Worm (Caenorhabditis elegans) whole organism, L2 larva: ENCODE measurements around the gene B0024.13.
"Not testable (repeated sequence)": the region's sequence is repeated elsewhere in the genome, so short reads cannot be mapped to it uniquely, and the experiment has no call there.

Source experiments
- C34F6.9 ChIP-seq: fragments of 150-350 bp; optimal IDR thresholded peaks from 2 replicates; lab custom pipeline; 2014; ENCODE audit warnings: missing biosample characterization, missing genetic modification characterization
- F13H6.1 ChIP-seq: sonication (generic microtip); optimal IDR thresholded peaks from 2 replicates; lab custom pipeline; 2016; ENCODE audit warnings: missing genetic modification characterization, missing compliant biosample characterization
- R02D3.7 ChIP-seq: fragments of 150-350 bp; optimal IDR thresholded peaks from 2 replicates; lab custom pipeline; 2014; ENCODE audit warnings: missing biosample characterization, missing genetic modification characterization
- Y55F3AM.14 ChIP-seq: fragments of 200-800 bp; sonication (Bioruptor generic); optimal IDR thresholded peaks from 2 replicates; lab custom pipeline; 2018; ENCODE audit warnings: mild to moderate bottlenecking, missing genetic modification characterization, missing compliant biosample characterization
- ZK546.5 ChIP-seq: sonication (generic microtip); optimal IDR thresholded peaks from 2 replicates; lab custom pipeline; 2017; ENCODE audit warnings: missing biosample characterization, missing genetic modification characterization
- alr-1 ChIP-seq: fragments of 150-350 bp; optimal IDR thresholded peaks from 2 replicates; lab custom pipeline; 2014; ENCODE audit warnings: missing biosample characterization, missing genetic modification characterization
- aly-2 ChIP-seq: fragments of 150-350 bp; optimal IDR thresholded peaks from 2 replicates; lab custom pipeline; 2014; ENCODE audit warnings: missing biosample characterization, missing genetic modification characterization
- blmp-1 ChIP-seq: sonication (generic microtip); optimal IDR thresholded peaks from 2 replicates; lab custom pipeline; 2017; ENCODE audit warnings: missing genetic modification characterization, mild to moderate bottlenecking, missing compliant biosample characterization, antibody characterized with exemption, moderate library complexity; ENCODE audit not compliant: insufficient read depth
- ceh-16 ChIP-seq: fragments of 150-350 bp; optimal IDR thresholded peaks from 2 replicates; lab custom pipeline; 2014; ENCODE audit warnings: missing biosample characterization, missing genetic modification characterization
- crh-2 ChIP-seq: sonication (generic microtip); optimal IDR thresholded peaks from 2 replicates; lab custom pipeline; 2017; ENCODE audit warnings: missing biosample characterization, missing genetic modification characterization
- dmd-4 ChIP-seq: sonication (generic microtip); optimal IDR thresholded peaks from 2 replicates; lab custom pipeline; 2017; ENCODE audit warnings: missing biosample characterization, missing genetic modification characterization
- egl-27 ChIP-seq: sonication (generic microtip); optimal IDR thresholded peaks from 3 replicates; lab custom pipeline; 2017; ENCODE audit warnings: missing biosample characterization, missing genetic modification reagents, missing genetic modification characterization
- elt-1 ChIP-seq: fragments of 150-350 bp; optimal IDR thresholded peaks from 2 replicates; lab custom pipeline; 2014; ENCODE audit warnings: missing biosample characterization, missing genetic modification characterization
- gmeb-1 ChIP-seq: fragments of 150-350 bp; optimal IDR thresholded peaks from 2 replicates; lab custom pipeline; 2014; ENCODE audit warnings: missing biosample characterization, missing genetic modification characterization
- lin-13 ChIP-seq: fragments of 150-350 bp; optimal IDR thresholded peaks from 2 replicates; lab custom pipeline; 2014; ENCODE audit warnings: missing biosample characterization, missing genetic modification reagents, missing genetic modification characterization
- lin-39 ChIP-seq: fragments of 150-350 bp; optimal IDR thresholded peaks from 2 replicates; lab custom pipeline; 2014; ENCODE audit warnings: missing biosample characterization, missing genetic modification reagents, missing genetic modification characterization
- lsy-2 ChIP-seq, 2 experiments: fragments of 150-350 bp in 1 of 2; sonication (generic microtip) in 1 of 2; optimal IDR thresholded peaks; 2 replicates each; lab custom pipeline; 2014 to 2017; ENCODE audit warnings: missing biosample characterization in 2 of 2, missing genetic modification characterization in 2 of 2
- mab-5 ChIP-seq: fragments of 150-350 bp; optimal IDR thresholded peaks from 2 replicates; lab custom pipeline; 2014; ENCODE audit warnings: missing biosample characterization, missing genetic modification characterization
- mbf-1 ChIP-seq: sonication (generic microtip); optimal IDR thresholded peaks from 2 replicates; lab custom pipeline; 2017; ENCODE audit warnings: missing biosample characterization, missing genetic modification characterization
- mdl-1 ChIP-seq, 2 experiments: fragments of 150-350 bp in 1 of 2; sonication (generic microtip) in 1 of 2; optimal IDR thresholded peaks; 2 replicates each; lab custom pipeline; 2017; ENCODE audit warnings: missing biosample characterization in 2 of 2, missing genetic modification characterization in 2 of 2
- nhr-12 ChIP-seq: fragments of 150-350 bp; optimal IDR thresholded peaks from 2 replicates; lab custom pipeline; 2014; ENCODE audit warnings: missing biosample characterization, missing genetic modification characterization
- nhr-129 ChIP-seq: fragments of 150-350 bp; optimal IDR thresholded peaks from 2 replicates; lab custom pipeline; 2014; ENCODE audit warnings: missing biosample characterization, missing genetic modification characterization
- nhr-21 ChIP-seq: fragments of 150-350 bp; optimal IDR thresholded peaks from 2 replicates; lab custom pipeline; 2014; ENCODE audit warnings: missing biosample characterization, missing genetic modification characterization
- nhr-23 ChIP-seq: fragments of 150-350 bp; optimal IDR thresholded peaks from 2 replicates; lab custom pipeline; 2014; ENCODE audit warnings: missing biosample characterization, missing genetic modification reagents, missing genetic modification characterization
- nhr-237 ChIP-seq: fragments of 150-350 bp; optimal IDR thresholded peaks from 2 replicates; lab custom pipeline; 2014; ENCODE audit warnings: missing biosample characterization, missing genetic modification characterization
- nhr-25 ChIP-seq: fragments of 150-350 bp; sonication (generic microtip); optimal IDR thresholded peaks from 3 replicates; lab custom pipeline; 2014; ENCODE audit warnings: missing biosample characterization, missing genetic modification characterization
- peb-1 ChIP-seq: fragments of 150-350 bp; optimal IDR thresholded peaks from 2 replicates; lab custom pipeline; 2014; ENCODE audit warnings: missing biosample characterization, missing genetic modification characterization
- sem-4 ChIP-seq: fragments of 150-350 bp; optimal IDR thresholded peaks from 2 replicates; lab custom pipeline; 2014; ENCODE audit warnings: missing biosample characterization, missing genetic modification reagents, missing genetic modification characterization
- skn-1 ChIP-seq: sonication (generic microtip); optimal IDR thresholded peaks from 2 replicates; lab custom pipeline; 2017; ENCODE audit warnings: missing biosample characterization, missing genetic modification characterization
- sma-3 ChIP-seq: sonication (generic microtip); optimal IDR thresholded peaks from 2 replicates; lab custom pipeline; 2016; ENCODE audit warnings: missing genetic modification reagents, missing genetic modification characterization, missing compliant biosample characterization
- sma-9 ChIP-seq, 2 experiments: fragments of 150-350 bp in 1 of 2; sonication (generic microtip) in 1 of 2; optimal IDR thresholded peaks; 2 replicates each; lab custom pipeline; 2014 to 2016; ENCODE audit warnings: missing genetic modification characterization in 2 of 2, mild to moderate bottlenecking in 1 of 2, missing biosample characterization in 1 of 2, missing compliant biosample characterization in 1 of 2, missing genetic modification reagents in 1 of 2, moderate library complexity in 1 of 2
- unc-39 ChIP-seq: fragments of 150-350 bp; optimal IDR thresholded peaks from 2 replicates; lab custom pipeline; 2014; ENCODE audit warnings: missing biosample characterization, missing genetic modification characterization
- unc-55 ChIP-seq: fragments of 150-350 bp; sonication (generic microtip); optimal IDR thresholded peaks from 3 replicates; lab custom pipeline; 2014; ENCODE audit warnings: missing biosample characterization, missing genetic modification reagents, missing genetic modification characterization
- unc-62 ChIP-seq: fragments of 150-350 bp; optimal IDR thresholded peaks from 2 replicates; lab custom pipeline; 2014; ENCODE audit warnings: missing biosample characterization, missing genetic modification reagents, missing genetic modification characterization
- zag-1 ChIP-seq: fragments of 150-350 bp; optimal IDR thresholded peaks from 2 replicates; lab custom pipeline; 2014; ENCODE audit warnings: missing biosample characterization, missing genetic modification characterization
- ztf-1 ChIP-seq: fragments of 200-800 bp; sonication (Bioruptor generic); conservative IDR thresholded peaks from 2 replicates; pipeline ENCODE4 v1.3.6; 2022; ENCODE audit warnings: missing genetic modification characterization, missing compliant biosample characterization
- ztf-11 ChIP-seq: sonication (generic microtip); optimal IDR thresholded peaks from 2 replicates; lab custom pipeline; 2017; ENCODE audit warnings: missing biosample characterization, missing genetic modification characterization
- ztf-4 ChIP-seq: fragments of 150-350 bp; optimal IDR thresholded peaks from 2 replicates; lab custom pipeline; 2014; ENCODE audit warnings: missing biosample characterization, missing genetic modification characterization

B0024.13 gene

DNA sequence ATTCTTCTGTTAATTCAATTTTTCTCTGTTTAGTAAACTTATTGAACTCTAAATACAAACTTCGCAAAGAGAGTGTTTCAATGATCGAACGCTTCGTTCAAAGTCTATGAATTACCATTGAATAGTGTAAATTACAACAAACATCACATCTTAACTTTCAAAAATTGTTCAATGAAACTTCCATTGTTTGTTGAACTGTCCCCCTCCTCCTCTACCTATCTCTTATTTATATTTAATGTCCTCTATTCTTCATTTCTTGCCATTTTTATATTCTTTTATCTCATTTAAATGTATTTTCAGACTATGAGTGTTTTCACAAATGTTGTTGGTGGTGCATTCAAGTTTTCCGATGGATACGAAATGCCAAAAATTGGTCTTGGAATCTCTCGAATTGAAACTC lies 18.7 kb downstream of the B0024.13 start, which contains the start of gene K07C5.2:
TSS of gene K07C5.2 (plus strand) at position 301 of the 400 bp plus-strand sequence.
- TF ChIP-seq alr-1 (tag; lab: Kevin White, UChicago) (no peak), F13H6.1 (tag; lab: Kevin White, UChicago) (no peak), nhr-21 (tag; lab: Kevin White, UChicago) (no peak), aly-2 (no peak), unc-39 (tag; lab: Kevin White, UChicago) (no peak), R02D3.7 (tag; lab: Kevin White, UChicago) (no peak), ztf-4 (tag; lab: Kevin White, UChicago) (no peak), ceh-16 (tag; lab: Kevin White, UChicago) (no peak), sem-4 (tag; lab: Kevin White, UChicago) (no peak), nhr-237 (tag; lab: Kevin White, UChicago) (no peak), zag-1 (no peak), lsy-2 (tag; optimal IDR thresholded peaks at IDR 0.05; lab: Kevin White, UChicago) (no peak), nhr-129 (tag; lab: Kevin White, UChicago) (no peak)

DNA sequence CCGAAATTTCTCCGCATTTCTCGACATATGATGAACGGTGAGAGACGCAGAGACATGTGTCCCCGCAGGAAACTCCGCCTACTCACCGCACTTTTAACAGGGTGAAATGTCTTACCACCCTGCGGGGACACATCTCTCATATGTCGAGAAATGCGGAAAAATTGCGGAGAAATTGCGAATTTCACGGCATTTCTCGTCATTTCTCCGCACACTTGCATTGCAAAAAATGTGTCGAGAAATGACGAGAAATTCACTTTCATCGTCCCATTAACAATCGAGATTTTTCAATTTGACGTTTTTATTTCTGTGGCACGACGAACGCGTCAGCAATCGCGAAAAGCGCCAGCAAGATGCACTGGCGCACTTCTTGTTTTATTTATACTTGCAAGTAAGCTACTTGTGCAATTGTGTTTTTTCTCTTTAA lies 21.4 kb downstream of the B0024.13 start, which contains the start of gene K07C5.13:
TSS of gene K07C5.13 (plus strand) at position 151 of the 424 bp plus-strand sequence.
- peak; percentile 4 for TF ChIP-seq blmp-1 (tag; lab: Kevin White, UChicago)
- TF ChIP-seq crh-2 = peak; percentile 31
- peak; percentile 42 to 61 for TF ChIP-seq lsy-2 (tag; optimal IDR thresholded peaks at IDR 0.05; lab: Kevin White, UChicago)
- peak; percentile 42 for TF ChIP-seq unc-55 (GFP tag; lab: Kevin White, UChicago)
- TF ChIP-seq sma-9 (GFP tag; optimal IDR thresholded peaks at IDR 0.05; lab: Kevin White, UChicago) = peak; percentile 74
- TF ChIP-seq sma-9 (tag; optimal IDR thresholded peaks at IDR 0.05; lab: Kevin White, UChicago) = not testable (repeated sequence)
- peak; percentile 77 for TF ChIP-seq F13H6.1 (tag; lab: Kevin White, UChicago)
- peak; percentile 30 for TF ChIP-seq mab-5 (tag; lab: Kevin White, UChicago)
- peak; percentile 69 for TF ChIP-seq gmeb-1 (tag; lab: Kevin White, UChicago)
- peak; percentile 27 for TF ChIP-seq nhr-25
- peak; percentile 36 for TF ChIP-seq C34F6.9 (tag; lab: Kevin White, UChicago)
- TF ChIP-seq lin-13 (GFP tag; lab: Kevin White, UChicago) = peak; percentile 62
- peak; percentile 55 for TF ChIP-seq sem-4 (tag; lab: Kevin White, UChicago)
- peak; percentile 45 for TF ChIP-seq nhr-129 (tag; lab: Kevin White, UChicago)
- TF ChIP-seq sma-3 = peak; percentile 66
- TF ChIP-seq Y55F3AM.14 (GFP tag; lab: Kevin White, UChicago) = peak; percentile 33
- TF ChIP-seq, all 48 proteins: peak for 15; not testable (repeated sequence) for 33

DNA sequence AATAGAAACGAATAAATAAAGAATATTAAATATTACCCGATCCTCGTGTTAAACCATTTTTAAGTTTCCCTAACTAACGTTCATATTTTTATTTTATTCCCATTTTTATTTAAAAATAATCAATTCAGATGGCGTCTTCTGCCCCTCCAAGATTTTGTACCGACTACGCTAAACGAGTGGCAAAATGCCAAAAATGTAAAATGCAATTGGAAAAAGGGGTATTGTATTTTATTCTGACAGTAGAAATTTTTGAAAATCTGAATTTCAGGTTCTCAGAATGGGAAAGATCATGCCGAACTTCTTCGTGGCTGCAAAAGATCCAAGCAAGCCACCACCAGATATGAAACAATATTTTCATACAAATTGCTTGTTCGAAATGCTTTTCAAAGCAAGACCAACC lies 22.4 kb downstream of the B0024.13 start, which contains the start of gene K07C5.3:
TSS of gene K07C5.3 (plus strand) at position 129 of the 400 bp plus-strand sequence.
- TF ChIP-seq sma-9 (GFP tag; optimal IDR thresholded peaks at IDR 0.05; lab: Kevin White, UChicago) = no peak
- TF ChIP-seq sma-9 (tag; optimal IDR thresholded peaks at IDR 0.05; lab: Kevin White, UChicago) = no peak
- TF ChIP-seq elt-1 (tag; lab: Kevin White, UChicago) = no peak

ce11 chrV:10350054-10350453 lies 29.5 kb downstream of the B0024.13 start, which contains the start of gene K07C5.9:
K07C5.9 (minus strand) TSS chrV:10350154.
- TF ChIP-seq elt-1 (tag; lab: Kevin White, UChicago) = no peak
- no peak for TF ChIP-seq skn-1
- TF ChIP-seq nhr-12 (tag; lab: Kevin White, UChicago) = no peak
- no peak for TF ChIP-seq ceh-16 (tag; lab: Kevin White, UChicago)
- no peak for TF ChIP-seq lin-39 (tag; lab: Kevin White, UChicago)
- TF ChIP-seq nhr-25 = no peak
- TF ChIP-seq dmd-4 (tag; lab: Kevin White, UChicago) = no peak
- TF ChIP-seq, all 48 proteins: peak for 0

ce11 chrV:10352928-10353427 lies 32.5 kb downstream of the B0024.13 start, which contains the start of gene nol-56:
nol-56 (minus strand) TSS chrV:10352978.
- TF ChIP-seq nhr-25 (peak; percentile 85), egl-27 (tag; lab: Kevin White, UChicago) (no peak), unc-62 (no peak), sem-4 (tag; lab: Kevin White, UChicago) (peak; percentile 78), crh-2 (peak; percentile 90), ZK546.5 (tag; lab: Kevin White, UChicago) (peak; percentile 41), nhr-23 (tag; lab: Kevin White, UChicago) (no peak), ztf-4 (tag; lab: Kevin White, UChicago) (peak; percentile 51), mdl-1 (tag; optimal IDR thresholded peaks at IDR 0.05; lab: Kevin White, UChicago) (no peak), nhr-129 (tag; lab: Kevin White, UChicago) (peak; percentile 77), Y55F3AM.14 (GFP tag; lab: Kevin White, UChicago) (no peak), C34F6.9 (tag; lab: Kevin White, UChicago) (peak; percentile 91), aly-2 (no peak), lsy-2 (tag; optimal IDR thresholded peaks at IDR 0.05; lab: Kevin White, UChicago) (peak; percentile 66 to 93), skn-1 (no peak), R02D3.7 (tag; lab: Kevin White, UChicago) (no peak), sma-3 (peak; percentile 81), sma-9 (GFP tag; optimal IDR thresholded peaks at IDR 0.05; lab: Kevin White, UChicago) (peak; percentile 79), sma-9 (tag; optimal IDR thresholded peaks at IDR 0.05; lab: Kevin White, UChicago) (no peak), zag-1 (peak; percentile 6), mbf-1 (tag; lab: Kevin White, UChicago) (no peak), ztf-1 (no peak), elt-1 (tag; lab: Kevin White, UChicago) (no peak), ztf-11 (tag; lab: Kevin White, UChicago) (no peak), alr-1 (tag; lab: Kevin White, UChicago) (peak; percentile 15), dmd-4 (tag; lab: Kevin White, UChicago) (no peak), lin-39 (tag; lab: Kevin White, UChicago) (no peak), peb-1 (tag; lab: Kevin White, UChicago) (no peak), mab-5 (tag; lab: Kevin White, UChicago) (peak; percentile 83), nhr-237 (tag; lab: Kevin White, UChicago) (no peak)
